Worm (Caenorhabditis elegans) whole organism, midembryonic: Measurements from ENCODE around the gene srx-116.
A peak's percentile ranks its signal among the peaks of the same experiment; 100 is the strongest.

Source experiments
- T22C8.4 ChIP-seq: fragments of 200-800 bp; sonication (Bioruptor generic); IDR thresholded peaks from 2 replicates; pipeline ENCODE4 v1.3.6; 2022; ENCODE audit warnings: missing genetic modification characterization, missing compliant biosample characterization
- cog-1 ChIP-seq: sonication (generic microtip); optimal IDR thresholded peaks from 2 replicates; lab custom pipeline; 2016; ENCODE audit warnings: missing genetic modification characterization, missing compliant biosample characterization
- flt-1 ChIP-seq: fragments of 200-800 bp; sonication (Bioruptor generic); IDR thresholded peaks from 2 replicates; pipeline ENCODE4 v1.3.6; 2022; ENCODE audit warnings: missing genetic modification characterization, missing compliant biosample characterization
- klf-2 ChIP-seq: fragments of 200-800 bp; sonication (Bioruptor generic); conservative IDR thresholded peaks from 2 replicates; pipeline ENCODE4 v1.3.6; 2022; ENCODE audit warnings: missing genetic modification reagents, missing genetic modification characterization, missing compliant biosample characterization
- med-1 ChIP-seq: sonication (generic microtip); optimal IDR thresholded peaks from 2 replicates; lab custom pipeline; 2017; ENCODE audit warnings: missing genetic modification characterization, mild to moderate bottlenecking, missing compliant biosample characterization, antibody characterized with exemption, missing genetic modification reagents; ENCODE audit not compliant: insufficient read depth
- ref-1 ChIP-seq: fragments of 200-800 bp; sonication (Bioruptor generic); conservative IDR thresholded peaks from 2 replicates; pipeline ENCODE4 v1.3.6; 2022; ENCODE audit warnings: missing genetic modification reagents, missing genetic modification characterization, missing compliant biosample characterization
- tab-1 ChIP-seq: fragments of 200-800 bp; sonication (Bioruptor generic); IDR thresholded peaks from 2 replicates; pipeline ENCODE4 v1.3.6; 2022; ENCODE audit warnings: missing genetic modification characterization, missing compliant biosample characterization
- ztf-23 ChIP-seq: fragments of 200-800 bp; sonication (Bioruptor generic); IDR thresholded peaks from 2 replicates; pipeline ENCODE4 v1.3.6; 2022; ENCODE audit warnings: missing genetic modification reagents, missing genetic modification characterization, missing compliant biosample characterization
- ztf-29 ChIP-seq: fragments of 200-800 bp; sonication (Bioruptor generic); IDR thresholded peaks from 2 replicates; pipeline ENCODE4 v1.3.6; 2022; ENCODE audit warnings: missing genetic modification reagents, missing genetic modification characterization, missing compliant biosample characterization

srx-116 gene

DNA sequence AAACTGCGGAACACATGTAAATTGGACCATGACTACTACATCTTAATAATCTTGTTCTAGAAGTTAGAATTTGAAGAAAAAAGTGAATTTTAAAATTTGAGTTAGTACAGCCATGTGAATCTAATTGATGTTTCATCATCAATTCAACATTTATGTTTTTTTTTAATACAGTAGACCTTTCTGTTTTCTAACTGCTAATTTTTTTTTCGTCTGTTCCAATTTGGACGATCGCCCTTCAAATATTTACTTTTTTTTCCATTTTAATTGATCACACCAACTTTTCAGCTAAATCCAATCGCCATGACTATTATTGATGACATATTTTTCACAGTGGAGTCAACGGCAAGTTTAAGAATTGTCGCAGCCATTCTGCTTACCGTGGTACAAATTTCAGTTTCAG is at the start of gene srx-116:
Gene srx-116 (plus strand): TSS at position 301 of the 400 bp plus-strand sequence.
- TF ChIP-seq flt-1 (GFP tag; lab: Robert Waterston, UW): no peak
- no peak for TF ChIP-seq med-1 (GFP tag; lab: Kevin White, UChicago)
- no peak for TF ChIP-seq ztf-23 (GFP tag; lab: Robert Waterston, UW)
- no peak for TF ChIP-seq tab-1
- no peak for TF ChIP-seq cog-1 (tag; lab: Kevin White, UChicago)
- no peak for TF ChIP-seq klf-2 (GFP tag; lab: Robert Waterston, UW)
- TF ChIP-seq ztf-29 (GFP tag; lab: Robert Waterston, UW): no peak
- no peak for TF ChIP-seq T22C8.4 (GFP tag; lab: Robert Waterston, UW)
- TF ChIP-seq ref-1: no peak

- TF ChIP-seq ztf-23 (GFP tag; lab: Robert Waterston, UW) (no peak), tab-1 (no peak), cog-1 (tag; lab: Kevin White, UChicago) (no peak)
Observed at ce11 chrV:12624371-12624770, 46.3 kb upstream of the srx-116 start, which contains the start of gene F56H9.9. F56H9.9 (minus strand) TSS chrV:12624471.

ce11 chrV:12629743-12630142 is 41.0 kb upstream of the srx-116 start, which contains the start of gene F56H9.6:
F56H9.6 (minus strand) TSS chrV:12629843.
- TF ChIP-seq T22C8.4 (GFP tag; lab: Robert Waterston, UW): no peak
- no peak for TF ChIP-seq flt-1 (GFP tag; lab: Robert Waterston, UW)
- no peak for TF ChIP-seq ztf-29 (GFP tag; lab: Robert Waterston, UW)
- TF ChIP-seq cog-1 (tag; lab: Kevin White, UChicago): no peak
- TF ChIP-seq klf-2 (GFP tag; lab: Robert Waterston, UW): no peak
- TF ChIP-seq ref-1: no peak
- no peak for TF ChIP-seq ztf-23 (GFP tag; lab: Robert Waterston, UW)
- no peak for TF ChIP-seq med-1 (GFP tag; lab: Kevin White, UChicago)
- TF ChIP-seq tab-1: no peak

- TF ChIP-seq cog-1 (tag; lab: Kevin White, UChicago) (no peak), flt-1 (GFP tag; lab: Robert Waterston, UW) (no peak), klf-2 (GFP tag; lab: Robert Waterston, UW) (no peak), T22C8.4 (GFP tag; lab: Robert Waterston, UW) (no peak), ztf-23 (GFP tag; lab: Robert Waterston, UW) (no peak), ztf-29 (GFP tag; lab: Robert Waterston, UW) (no peak), med-1 (GFP tag; lab: Kevin White, UChicago) (no peak), ref-1 (no peak), tab-1 (no peak)
Observed at ce11 chrV:12632048-12632447, 38.7 kb upstream of the srx-116 start, which contains the start of gene srx-113. srx-113 (minus strand) TSS chrV:12632148.

ce11 chrV:12633046-12633445 is 37.7 kb upstream of the srx-116 start:
- 0 out of 2 replicates have a peak, but pooled peaks have one; percentile 14 for TF ChIP-seq flt-1 (GFP tag; lab: Robert Waterston, UW)
- no peak for TF ChIP-seq tab-1
- TF ChIP-seq ztf-29 (GFP tag; lab: Robert Waterston, UW): no peak
- TF ChIP-seq med-1 (GFP tag; lab: Kevin White, UChicago): no peak
- 0 out of 2 replicates have a peak, but pooled peaks have one; percentile 61 for TF ChIP-seq ztf-23 (GFP tag; lab: Robert Waterston, UW)
- TF ChIP-seq cog-1 (tag; lab: Kevin White, UChicago): no peak

ce11 chrV:12634050-12634449 is 36.7 kb upstream of the srx-116 start:
- TF ChIP-seq klf-2 (GFP tag; lab: Robert Waterston, UW) (no peak), ref-1 (no peak), ztf-23 (GFP tag; lab: Robert Waterston, UW) (no peak)

ce11 chrV:12634746-12635145 is 36.0 kb upstream of the srx-116 start:
- TF ChIP-seq ref-1 (no peak), tab-1 (no peak), flt-1 (GFP tag; lab: Robert Waterston, UW) (no peak), ztf-29 (GFP tag; lab: Robert Waterston, UW) (no peak), T22C8.4 (GFP tag; lab: Robert Waterston, UW) (no peak), klf-2 (GFP tag; lab: Robert Waterston, UW) (no peak), med-1 (GFP tag; lab: Kevin White, UChicago) (no peak)

DNA sequence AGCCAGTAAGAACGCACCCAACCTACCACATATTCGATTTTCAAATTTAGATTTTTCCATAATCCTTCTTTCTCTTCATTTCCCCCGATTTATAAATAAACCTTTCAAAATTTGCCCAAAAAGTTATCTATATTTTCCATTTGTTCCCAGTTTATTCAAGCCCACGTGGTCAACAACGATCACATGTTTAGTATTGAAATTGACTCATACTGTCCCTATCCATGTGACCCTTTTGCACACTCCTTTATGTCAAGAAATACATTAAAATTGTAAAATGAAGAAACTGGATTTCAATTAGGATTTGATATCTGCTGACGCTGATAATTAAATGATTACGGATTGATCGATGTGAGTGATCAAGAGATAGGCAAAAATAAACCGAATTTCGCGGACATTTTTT is 35.5 kb upstream of the srx-116 start:
- TF ChIP-seq ztf-29 (GFP tag; lab: Robert Waterston, UW) (no peak), T22C8.4 (GFP tag; lab: Robert Waterston, UW) (no peak), ref-1 (no peak), ztf-23 (GFP tag; lab: Robert Waterston, UW) (no peak), med-1 (GFP tag; lab: Kevin White, UChicago) (no peak), flt-1 (GFP tag; lab: Robert Waterston, UW) (no peak), tab-1 (no peak), cog-1 (tag; lab: Kevin White, UChicago) (no peak), klf-2 (GFP tag; lab: Robert Waterston, UW) (no peak)

- TF ChIP-seq klf-2 (GFP tag; lab: Robert Waterston, UW) (no peak), ztf-23 (GFP tag; lab: Robert Waterston, UW) (no peak), cog-1 (tag; lab: Kevin White, UChicago) (no peak), T22C8.4 (GFP tag; lab: Robert Waterston, UW) (no peak), ref-1 (no peak), tab-1 (no peak), ztf-29 (GFP tag; lab: Robert Waterston, UW) (no peak), flt-1 (GFP tag; lab: Robert Waterston, UW) (no peak), med-1 (GFP tag; lab: Kevin White, UChicago) (no peak)
Observed at ce11 chrV:12636248-12636647, 34.5 kb upstream of the srx-116 start.

DNA sequence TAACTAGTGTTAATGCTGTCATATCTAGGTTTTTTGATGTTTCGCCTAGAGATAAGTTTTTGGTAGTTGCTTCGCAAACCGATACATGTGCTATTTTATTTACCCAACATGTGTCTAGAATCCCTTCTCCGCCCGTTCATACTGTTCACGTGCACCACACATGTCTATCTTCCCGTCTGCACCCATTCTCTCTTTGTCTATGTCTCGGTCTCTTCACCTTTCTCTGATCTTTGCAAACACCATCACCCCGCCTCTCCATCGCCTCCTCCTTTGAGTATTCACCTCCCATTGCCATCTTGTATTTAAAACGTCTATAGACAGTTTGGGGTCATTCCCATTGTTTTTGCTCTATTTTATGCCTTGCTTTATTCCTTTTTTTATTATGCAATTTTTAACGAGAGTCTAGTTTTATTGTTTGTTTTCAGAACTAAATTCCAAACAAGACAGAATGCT is 33.4 kb upstream of the srx-116 start, which contains the start of gene F56H9.2:
Gene F56H9.2 (plus strand): TSS at position 426 of the 453 bp plus-strand sequence.
- TF ChIP-seq tab-1 (no peak), med-1 (GFP tag; lab: Kevin White, UChicago) (no peak), T22C8.4 (GFP tag; lab: Robert Waterston, UW) (no peak), ref-1 (no peak), ztf-29 (GFP tag; lab: Robert Waterston, UW) (no peak), ztf-23 (GFP tag; lab: Robert Waterston, UW) (0 out of 2 replicates have a peak, but pooled peaks have one; percentile 48)
